Worm (Caenorhabditis elegans) whole organism, L3 larva: ENCODE measurements around the gene F47B8.3.

Experiments used
- daf-12 ChIP-seq: fragments of 150-350 bp; optimal IDR thresholded peaks from 2 replicates; lab custom pipeline; 2014; ENCODE audit warnings: missing biosample characterization, missing genetic modification reagents, missing genetic modification characterization
- eor-1 ChIP-seq, 2 experiments: fragments of 150-350 bp; optimal IDR thresholded peaks; 2 replicates each; lab custom pipeline; 2014 to 2018; ENCODE audit warnings: missing biosample characterization in 2 of 2, missing genetic modification characterization in 2 of 2
- lsy-12 ChIP-seq: sonication (generic microtip); optimal IDR thresholded peaks from 2 replicates; lab custom pipeline; 2016; ENCODE audit warnings: mild to moderate bottlenecking, missing genetic modification characterization, missing compliant biosample characterization
- mml-1 ChIP-seq: fragments of 150-350 bp; sonication (generic microtip); optimal IDR thresholded peaks from 3 replicates; lab custom pipeline; 2014; ENCODE audit warnings: missing biosample characterization, missing genetic modification characterization
- pha-4 ChIP-seq: fragments of 150-350 bp; optimal IDR thresholded peaks from 2 replicates; lab custom pipeline; 2014; ENCODE audit warnings: missing biosample characterization, missing genetic modification reagents, missing genetic modification characterization
- unc-62 ChIP-seq: fragments of 150-350 bp; sonication (generic microtip); optimal IDR thresholded peaks from 4 replicates; lab custom pipeline; 2014; ENCODE audit warnings: missing biosample characterization, missing genetic modification reagents, missing genetic modification characterization
- ztf-4 ChIP-seq: fragments of 150-350 bp; optimal IDR thresholded peaks from 2 replicates; lab custom pipeline; 2014; ENCODE audit warnings: missing biosample characterization, missing genetic modification characterization

ce11 chrV:14319101-14319781 is 3.6 kb downstream of the F47B8.3 start, which contains the start of gene F47B8.13:
- TF ChIP-seq pha-4 (no peak), unc-62 (GFP tag; lab: Kevin White, UChicago) (no peak), lsy-12 (no peak), mml-1 (tag; lab: Kevin White, UChicago) (no peak), eor-1 (tag; optimal IDR thresholded peaks at IDR 0.05; lab: Kevin White, UChicago) (no peak), ztf-4 (tag; lab: Kevin White, UChicago) (no peak), daf-12 (tag; lab: Kevin White, UChicago) (no peak)
